Worm (Caenorhabditis elegans): ENCODE results near the gene nhr-246.

- TF ChIP-seq elt-2 (tag; optimal IDR thresholded peaks at IDR 0.05) = no peak
- no peak for TF ChIP-seq egl-27 (tag; optimal IDR thresholded peaks at IDR 0.05)
- TF ChIP-seq daf-12 (tag; optimal IDR thresholded peaks at IDR 0.05) = no peak
- no peak for TF ChIP-seq nfya-1 (tag; optimal IDR thresholded peaks at IDR 0.05; ENCODE audit: insufficient read depth)
- no peak for TF ChIP-seq snpc-4 (tag; optimal IDR thresholded peaks at IDR 0.05)
- no peak for TF ChIP-seq pha-4 (tag; optimal IDR thresholded peaks at IDR 0.05)
- no peak for TF ChIP-seq elt-3 (tag; optimal IDR thresholded peaks at IDR 0.05)
- no peak for TF ChIP-seq skn-1 (tag; optimal IDR thresholded peaks at IDR 0.05)
Observed at ce11 chrV:15305502-15305901, 10.8 kb upstream of the nhr-246 start, which contains the start of gene T26H8.5.

Measured in whole organism, L3 larva.